Fruit fly (Drosophila melanogaster): ENCODE data around the gene CheB38a.

DNA sequence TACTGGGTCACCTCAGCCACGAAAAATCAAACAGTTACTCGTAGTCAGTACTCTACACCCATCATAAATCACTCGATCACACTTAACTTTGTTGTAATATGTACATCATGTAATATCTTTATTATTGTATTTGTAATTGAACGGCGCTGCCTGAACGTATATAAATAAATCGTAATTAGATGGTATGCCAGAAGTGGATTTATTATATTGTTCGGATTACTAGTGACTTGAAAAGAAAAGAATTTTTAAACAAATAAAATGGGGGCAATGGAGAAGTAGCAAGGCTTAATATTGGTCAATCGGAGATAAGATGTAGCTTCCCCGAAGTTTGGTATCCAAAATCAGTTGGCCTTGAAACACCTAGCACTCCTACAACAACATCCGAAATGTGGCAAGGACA, 30.7 kb upstream of the CheB38a start, which contains the start of gene CG14402:
- TF ChIP-seq CG15710 (tag; optimal IDR thresholded peaks at IDR 0.05) (no peak), CG8159 (tag; optimal IDR thresholded peaks at IDR 0.05) (no peak)
